Fruit fly (Drosophila melanogaster): ENCODE data around the gene Dnai2.

- no peak for TF ChIP-seq pan (optimal IDR thresholded peaks at IDR 0.05)
- no peak for TF ChIP-seq usp (GFP tag; optimal IDR thresholded peaks at IDR 0.05)
- TF ChIP-seq EcR (GFP tag; optimal IDR thresholded peaks at IDR 0.05): no peak
- no peak for TF ChIP-seq CG8478 (optimal IDR thresholded peaks at IDR 0.05)
- no peak for TF ChIP-seq Dll (optimal IDR thresholded peaks at IDR 0.05)
Observed at dm6 chr3L:11711059-11711628, 12.1 kb upstream of the Dnai2 start, which contains the start of gene crim.

All from whole organism.